Fruit fly (Drosophila melanogaster): ENCODE data around the gene Taf9.

DNA sequence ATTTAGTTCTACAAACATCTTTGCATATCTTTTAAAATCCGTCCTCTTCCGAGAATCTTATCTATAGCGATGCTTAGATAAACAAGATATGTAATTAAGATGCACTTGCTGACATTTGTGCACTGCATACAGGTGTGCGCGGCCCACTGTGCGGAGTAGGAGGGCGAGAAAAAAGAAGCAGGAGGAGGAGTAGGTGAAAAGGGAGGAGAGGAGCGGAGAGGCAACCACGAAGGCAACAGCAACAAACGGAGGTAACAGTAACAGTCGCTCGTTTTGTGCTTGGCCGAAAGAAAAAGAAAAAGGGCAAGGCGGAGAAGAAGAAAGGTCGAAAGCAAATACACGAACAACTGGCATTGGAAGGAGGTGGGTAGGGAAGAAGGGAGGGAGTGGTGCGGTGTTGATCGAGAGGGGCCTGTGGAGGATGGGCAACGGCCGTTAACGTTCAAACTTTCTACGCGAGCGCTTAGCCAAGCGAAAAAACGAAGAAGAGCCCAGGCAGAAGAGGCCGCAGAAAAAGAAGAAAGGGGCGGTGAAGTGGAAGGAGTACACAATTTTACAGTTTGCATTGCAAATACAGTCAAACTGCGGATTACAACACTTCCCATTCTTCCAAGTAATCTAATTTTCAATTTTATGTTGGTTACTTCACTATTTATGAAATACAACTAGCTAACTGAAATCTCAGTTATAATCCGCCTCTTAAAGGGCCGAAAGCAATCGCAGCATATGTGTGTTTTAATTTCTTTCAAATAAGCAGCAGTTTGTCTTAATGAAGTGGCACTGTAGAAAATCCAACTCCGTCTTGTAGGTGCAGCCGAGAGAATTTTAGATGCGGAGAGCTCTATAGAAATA is 9.6 kb upstream of the Taf9 start:
- no peak for TF ChIP-seq lmd (GFP tag; IDR thresholded peaks at IDR 0.05)
- no peak for TF ChIP-seq Sin3A (optimal IDR thresholded peaks at IDR 0.05)
- no peak for TF ChIP-seq tup (GFP tag; optimal IDR thresholded peaks at IDR 0.05)
- no peak for TF ChIP-seq dm (GFP tag; optimal IDR thresholded peaks at IDR 0.05)
- no peak for TF ChIP-seq D (optimal IDR thresholded peaks at IDR 0.05)
- TF ChIP-seq D (GFP tag; optimal IDR thresholded peaks at IDR 0.05) = no peak
- no peak for TF ChIP-seq Sry-β (GFP tag; optimal IDR thresholded peaks at IDR 0.05)

All from whole organism, embryonic.